Worm (Caenorhabditis elegans) whole organism, late embryonic: Measurements from ENCODE around the gene mac-1.

Source experiments
- C08G9.2 ChIP-seq: sonication (generic microtip); optimal IDR thresholded peaks from 2 replicates; lab custom pipeline; 2016; ENCODE audit warnings: mild to moderate bottlenecking, missing genetic modification characterization, moderate library complexity, missing compliant biosample characterization
- F13H6.1 ChIP-seq: sonication (generic microtip); optimal IDR thresholded peaks from 2 replicates; lab custom pipeline; 2016; ENCODE audit warnings: missing genetic modification characterization, missing compliant biosample characterization
- ama-1 ChIP-seq: fragments of 150-350 bp; optimal IDR thresholded peaks from 2 replicates; lab custom pipeline; 2014
- ceh-19 ChIP-seq: fragments of 200-800 bp; sonication (Bioruptor generic); optimal IDR thresholded peaks from 2 replicates; lab custom pipeline; 2018; ENCODE audit warnings: mild to moderate bottlenecking, missing genetic modification characterization, missing compliant biosample characterization
- hlh-13 ChIP-seq: fragments of 200-800 bp; sonication (Bioruptor generic); optimal IDR thresholded peaks from 2 replicates; lab custom pipeline; 2018; ENCODE audit warnings: mild to moderate bottlenecking, missing genetic modification characterization, missing compliant biosample characterization
- nhr-11 ChIP-seq: fragments of 150-350 bp; optimal IDR thresholded peaks from 2 replicates; lab custom pipeline; 2014; ENCODE audit warnings: missing biosample characterization, missing genetic modification characterization
- pag-3 ChIP-seq: sonication (generic microtip); optimal IDR thresholded peaks from 2 replicates; lab custom pipeline; 2016; ENCODE audit warnings: missing compliant biosample characterization, missing genetic modification characterization, borderline replicate concordance
- tbx-2 ChIP-seq: sonication (generic microtip); optimal IDR thresholded peaks from 2 replicates; lab custom pipeline; 2016; ENCODE audit warnings: missing genetic modification characterization, missing compliant biosample characterization
- ttx-3 ChIP-seq: sonication (generic microtip); optimal IDR thresholded peaks from 2 replicates; lab custom pipeline; 2016; ENCODE audit warnings: missing genetic modification reagents, missing genetic modification characterization, missing compliant biosample characterization
- unc-42 ChIP-seq: sonication (generic microtip); optimal IDR thresholded peaks from 2 replicates; lab custom pipeline; 2016; ENCODE audit warnings: missing genotype, missing genetic modification characterization, missing compliant biosample characterization

DNA sequence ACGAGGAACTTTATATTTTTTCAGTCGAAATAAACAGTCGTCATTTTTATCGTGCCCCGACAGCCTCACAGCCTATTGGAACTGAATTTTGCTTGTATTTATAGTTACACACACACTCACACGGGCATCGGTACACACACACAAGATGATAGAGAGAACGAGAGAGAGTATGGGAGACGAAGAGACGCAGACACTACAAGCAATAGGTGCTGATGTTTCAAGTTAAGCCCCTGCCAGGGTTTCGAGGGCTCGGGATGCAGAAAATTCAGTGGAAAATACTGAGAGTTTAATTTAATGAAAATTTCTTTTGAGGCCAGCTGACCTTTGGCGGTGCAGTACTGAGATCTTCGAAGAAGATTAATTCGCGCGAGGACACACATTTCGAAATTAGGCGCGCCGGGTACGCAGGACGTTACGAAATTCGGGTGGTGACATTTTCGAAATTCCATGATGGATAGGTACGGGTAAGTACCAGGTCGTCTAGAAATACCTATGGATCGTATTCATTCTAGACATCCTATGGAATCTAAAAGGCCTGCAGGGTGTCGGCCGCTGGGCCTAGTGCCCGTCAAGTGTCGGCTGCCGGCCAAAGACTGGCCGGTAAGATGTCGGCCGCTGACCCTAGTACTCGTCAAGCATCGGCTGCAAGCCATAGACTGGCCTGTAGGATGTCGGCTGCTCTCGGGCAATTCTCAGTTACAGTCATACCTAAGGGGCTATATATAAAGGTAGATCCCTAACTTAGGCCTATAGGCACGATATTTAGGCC is 30.0 kb downstream of the mac-1 start:
- TF ChIP-seq tbx-2 (tag; lab: Kevin White, UChicago) (no peak), pag-3 (tag; lab: Kevin White, UChicago) (no peak), ttx-3 (tag; lab: Kevin White, UChicago) (no peak), hlh-13 (GFP tag; lab: Kevin White, UChicago) (no peak), unc-42 (tag; lab: Kevin White, UChicago) (no peak), ama-1 (lab: Kevin White, UChicago) (no peak), nhr-11 (tag; lab: Kevin White, UChicago) (no peak), ceh-19 (no peak), C08G9.2 (tag; lab: Kevin White, UChicago) (no peak), F13H6.1 (no peak)
